Worm (Caenorhabditis elegans) whole organism, early embryonic: ENCODE data around the gene Y55F3C.9.

Experiments used
- B0310.2 ChIP-seq: sonication (generic microtip); optimal IDR thresholded peaks from 2 replicates; lab custom pipeline; 2016; ENCODE audit warnings: mild to moderate bottlenecking, missing genetic modification characterization, missing compliant biosample characterization
- F13C5.2 ChIP-seq: sonication (generic microtip); optimal IDR thresholded peaks from 2 replicates; lab custom pipeline; 2017; ENCODE audit warnings: mild to moderate bottlenecking, missing genetic modification characterization, inconsistent platforms, missing compliant biosample characterization
- ama-1 ChIP-seq: fragments of 150-350 bp; optimal IDR thresholded peaks from 2 replicates; lab custom pipeline; 2014
- flt-1 ChIP-seq: fragments of 200-800 bp; sonication (Bioruptor generic); IDR thresholded peaks from 2 replicates; pipeline ENCODE4 v1.3.6; 2022; ENCODE audit warnings: missing genetic modification characterization, missing compliant biosample characterization
- hmg-4 ChIP-seq: fragments of 200-800 bp; sonication (Bioruptor generic); optimal IDR thresholded peaks from 2 replicates; lab custom pipeline; 2018; ENCODE audit warnings: mild to moderate bottlenecking, missing genetic modification characterization, missing compliant biosample characterization
- hnd-1 ChIP-seq: sonication (generic microtip); optimal IDR thresholded peaks from 2 replicates; lab custom pipeline; 2016; ENCODE audit warnings: missing genetic modification characterization, missing compliant biosample characterization
- sea-1 ChIP-seq: fragments of 200-800 bp; sonication (Bioruptor generic); conservative IDR thresholded peaks from 2 replicates; pipeline ENCODE4 v1.3.6; 2022; ENCODE audit warnings: missing genetic modification characterization, missing compliant biosample characterization
- tbx-11 ChIP-seq: fragments of 200-800 bp; sonication (Bioruptor generic); IDR thresholded peaks from 2 replicates; pipeline ENCODE4 v1.3.6; 2022; ENCODE audit warnings: missing genetic modification characterization, missing compliant biosample characterization
- tbx-37 ChIP-seq: fragments of 200-800 bp; sonication (Bioruptor generic); conservative IDR thresholded peaks from 2 replicates; pipeline ENCODE4 v1.3.6; 2022; ENCODE audit warnings: missing genetic modification reagents, missing genetic modification characterization, missing compliant biosample characterization
- tra-4 ChIP-seq: sonication (generic microtip); optimal IDR thresholded peaks from 2 replicates; lab custom pipeline; 2017; ENCODE audit warnings: missing genetic modification characterization, missing compliant biosample characterization

DNA sequence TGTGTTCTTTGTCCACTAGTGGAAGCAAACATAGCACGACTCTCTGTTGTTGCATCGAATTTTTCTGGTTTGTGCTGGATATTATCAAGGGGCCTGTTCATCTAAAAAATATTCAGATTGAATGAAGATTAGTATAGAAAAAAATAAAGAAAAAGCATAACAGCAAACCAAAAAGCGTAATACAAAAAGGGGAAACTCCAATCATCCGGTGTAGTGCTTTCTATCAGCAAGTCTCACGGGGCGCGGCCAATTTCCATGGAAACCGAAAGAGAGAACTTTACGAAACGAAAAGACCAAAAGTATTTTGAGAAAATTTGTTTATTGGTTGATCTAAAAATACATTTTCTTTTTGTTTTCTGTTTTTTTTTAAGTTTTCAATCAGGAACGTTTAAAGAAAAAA lies 29.7 kb downstream of the Y55F3C.9 start, which contains the start of gene Y55F3C.17:
- TF ChIP-seq B0310.2 (tag; lab: Kevin White, UChicago) = no peak
- TF ChIP-seq tbx-37 = no peak
- no peak for TF ChIP-seq tbx-11 (GFP tag; lab: Robert Waterston, UW)
- no peak for TF ChIP-seq flt-1 (GFP tag; lab: Robert Waterston, UW)
- TF ChIP-seq tra-4 = no peak
- no peak for TF ChIP-seq hnd-1 (tag; lab: Kevin White, UChicago)
- TF ChIP-seq ama-1 (lab: Kevin White, UChicago) = no peak
- TF ChIP-seq sea-1 (GFP tag; lab: Robert Waterston, UW) = no peak
- TF ChIP-seq F13C5.2 (tag; lab: Kevin White, UChicago) = no peak
- TF ChIP-seq hmg-4 = no peak
